Worm (Caenorhabditis elegans) whole organism, early embryonic: ENCODE results near the gene gon-1.

Experiments
- ama-1 ChIP-seq: fragments of 150-350 bp; optimal IDR thresholded peaks from 2 replicates; lab custom pipeline; 2014
- flt-1 ChIP-seq: fragments of 200-800 bp; sonication (Bioruptor generic); IDR thresholded peaks from 2 replicates; pipeline ENCODE4 v1.3.6; 2022; ENCODE audit warnings: missing genetic modification characterization, missing compliant biosample characterization
- pes-1 ChIP-seq: fragments of 200-800 bp; sonication (Bioruptor generic); IDR thresholded peaks from 2 replicates; pipeline ENCODE4 v1.3.6; 2022; ENCODE audit warnings: missing genetic modification reagents, missing genetic modification characterization, missing compliant biosample characterization
- tbx-11 ChIP-seq: fragments of 200-800 bp; sonication (Bioruptor generic); IDR thresholded peaks from 2 replicates; pipeline ENCODE4 v1.3.6; 2022; ENCODE audit warnings: missing genetic modification characterization, missing compliant biosample characterization
- tra-4 ChIP-seq: sonication (generic microtip); optimal IDR thresholded peaks from 2 replicates; lab custom pipeline; 2017; ENCODE audit warnings: missing genetic modification characterization, missing compliant biosample characterization

ce11 chrIV:9989416-9989815 is 36.2 kb upstream of the gon-1 start:
- TF ChIP-seq tbx-11 (GFP tag; lab: Robert Waterston, UW) (no peak), ama-1 (no peak), flt-1 (GFP tag; lab: Robert Waterston, UW) (no peak), tra-4 (no peak), pes-1 (GFP tag; lab: Robert Waterston, UW) (no peak)
